Fruit fly (Drosophila melanogaster) whole organism, embryonic: Measurements from ENCODE around the gene CG15199.

Experiments used
- Aef1 ChIP-seq: fragments of 200-800 bp; sonication (Bioruptor generic); IDR thresholded peaks from 3 replicates; pipeline ENCODE4 v1.3.6; 2022; ENCODE audit warnings: missing biosample characterization, missing genetic modification characterization
- Antp ChIP-seq: fragments of 200-800 bp; sonication (Bioruptor generic); optimal IDR thresholded peaks from 3 replicates; lab custom pipeline; 2016; ENCODE audit warnings: missing biosample characterization, missing genetic modification characterization
- CG10147 ChIP-seq: fragments of 200-800 bp; sonication (Bioruptor generic); optimal IDR thresholded peaks from 2 replicates; lab custom pipeline; 2019; ENCODE audit warnings: missing biosample characterization, mild to moderate bottlenecking, missing genetic modification characterization, moderate library complexity
- CG10321 ChIP-seq: fragments of 200-800 bp; sonication (Bioruptor generic); IDR thresholded peaks from 2 replicates; pipeline ENCODE4 v1.3.6; 2022; ENCODE audit warnings: missing biosample characterization, missing genetic modification characterization
- CG13287 ChIP-seq: fragments of 200-800 bp; sonication (Bioruptor generic); IDR thresholded peaks from 2 replicates; pipeline ENCODE4 v1.3.6; 2022; ENCODE audit warnings: missing biosample characterization, missing genetic modification characterization; ENCODE audit not compliant: partially characterized antibody
- CG15011 ChIP-seq: fragments of 200-800 bp; sonication (Bioruptor generic); optimal IDR thresholded peaks from 3 replicates; lab custom pipeline; 2018; ENCODE audit warnings: missing biosample characterization, mild to moderate bottlenecking, missing genetic modification characterization
- CG15073 ChIP-seq: fragments of 200-800 bp; sonication (Bioruptor generic); optimal IDR thresholded peaks from 2 replicates; lab custom pipeline; 2016; ENCODE audit warnings: missing biosample characterization, missing genetic modification characterization
- CG17802 ChIP-seq: fragments of 200-800 bp; sonication (Bioruptor generic); optimal IDR thresholded peaks from 2 replicates; lab custom pipeline; 2018; ENCODE audit warnings: missing biosample characterization, mild to moderate bottlenecking, missing genetic modification characterization, moderate library complexity
- CG17829 ChIP-seq: fragments of 200-800 bp; optimal IDR thresholded peaks from 2 replicates; lab custom pipeline; 2019; ENCODE audit warnings: missing biosample characterization, mild to moderate bottlenecking, missing genetic modification characterization, moderate library complexity
- CG2712 ChIP-seq: fragments of 200-800 bp; optimal IDR thresholded peaks from 3 replicates; lab custom pipeline; 2019; ENCODE audit warnings: missing biosample characterization, mild to moderate bottlenecking, missing genetic modification characterization, moderate library complexity
- CG2889 ChIP-seq: fragments of 200-800 bp; sonication (Bioruptor generic); IDR thresholded peaks from 3 replicates; pipeline ENCODE4 v1.3.6; 2022; ENCODE audit warnings: missing biosample characterization, missing genetic modification characterization
- CG31365 ChIP-seq: fragments of 200-800 bp; sonication (Bioruptor generic); optimal IDR thresholded peaks from 2 replicates; lab custom pipeline; 2018; ENCODE audit warnings: missing biosample characterization, mild to moderate bottlenecking, missing genetic modification characterization
- CG3726 ChIP-seq: fragments of 200-800 bp; sonication (Bioruptor generic); IDR thresholded peaks from 3 replicates; pipeline ENCODE4, ENCODE4 v1.3.6; 2022; ENCODE audit warnings: missing biosample characterization, missing genetic modification characterization
- CG3847 ChIP-seq: fragments of 200-800 bp; sonication (Bioruptor generic); IDR thresholded peaks from 2 replicates; pipeline ENCODE4 v1.3.6; 2022; ENCODE audit warnings: missing biosample characterization, missing genetic modification characterization
- CG7357 ChIP-seq: fragments of 200-800 bp; sonication (Bioruptor generic); IDR thresholded peaks from 3 replicates; pipeline ENCODE4 v1.3.6; 2022; ENCODE audit warnings: missing biosample characterization, missing genetic modification characterization
- CG7556 ChIP-seq: fragments of 200-800 bp; sonication (Bioruptor generic); optimal IDR thresholded peaks from 2 replicates; lab custom pipeline; 2017; ENCODE audit warnings: missing biosample characterization, mild to moderate bottlenecking, missing genetic modification characterization
- CG7745 ChIP-seq: fragments of 200-800 bp; sonication (Bioruptor generic); optimal IDR thresholded peaks from 2 replicates; lab custom pipeline; 2018; ENCODE audit warnings: missing biosample characterization, mild to moderate bottlenecking, missing genetic modification characterization, moderate library complexity
- CG7928 ChIP-seq: fragments of 200-800 bp; sonication (Bioruptor generic); optimal IDR thresholded peaks from 2 replicates; lab custom pipeline; 2017; ENCODE audit warnings: missing biosample characterization, mild to moderate bottlenecking, missing genetic modification characterization
- CG8281 ChIP-seq: fragments of 200-800 bp; sonication (Bioruptor generic); optimal IDR thresholded peaks from 2 replicates; lab custom pipeline; 2018; ENCODE audit warnings: missing biosample characterization, mild to moderate bottlenecking, missing genetic modification characterization, moderate library complexity
- CG8290 ChIP-seq, 3 experiments: fragments of 200-800 bp; sonication (Bioruptor generic); optimal IDR thresholded peaks; 2 replicates each; lab custom pipeline; 2016 to 2019; ENCODE audit warnings: missing biosample characterization in 3 of 3, missing genetic modification characterization in 3 of 3, mild to moderate bottlenecking in 2 of 3, moderate library complexity in 1 of 3
- CG8924 ChIP-seq: fragments of 200-800 bp; optimal IDR thresholded peaks from 3 replicates; lab custom pipeline; 2019; ENCODE audit warnings: missing biosample characterization, mild to moderate bottlenecking, missing genetic modification characterization, moderate library complexity
- CkIIα-i1 ChIP-seq: fragments of 200-800 bp; sonication (Bioruptor generic); IDR thresholded peaks from 2 replicates; pipeline ENCODE4 v1.3.6; 2022; ENCODE audit warnings: missing biosample characterization, missing genetic modification characterization
- Dek ChIP-seq: fragments of 200-800 bp; sonication (Bioruptor generic); optimal IDR thresholded peaks from 3 replicates; lab custom pipeline; 2019; ENCODE audit warnings: missing biosample characterization, mild to moderate bottlenecking, missing genetic modification characterization, moderate library complexity
- Dfd ChIP-seq, 2 experiments: fragments of >200 bp; optimal IDR thresholded peaks; 2 replicates each; lab custom pipeline; 2017; ENCODE audit warnings: missing biosample characterization in 2 of 2, missing genetic modification characterization in 2 of 2
- Doc2 ChIP-seq: fragments of 200-800 bp; sonication (Bioruptor generic); IDR thresholded peaks from 2 replicates; pipeline ENCODE4 v1.3.6; 2022; ENCODE audit warnings: missing biosample characterization, missing genetic modification characterization
- E2f1 ChIP-seq: fragments of 200-800 bp; sonication (Bioruptor generic); IDR thresholded peaks from 2 replicates; pipeline ENCODE4 v1.3.6; 2022; ENCODE audit warnings: missing biosample characterization, missing genetic modification characterization
- Gug ChIP-seq: fragments of 200-800 bp; sonication (Bioruptor generic); IDR thresholded peaks from 4 replicates; pipeline ENCODE4 v1.3.6; 2022; ENCODE audit warnings: missing biosample characterization, missing genetic modification characterization
- MTF-1 ChIP-seq: fragments of 200-800 bp; sonication (Bioruptor generic); optimal IDR thresholded peaks from 2 replicates; lab custom pipeline; 2018; ENCODE audit warnings: missing biosample characterization, mild to moderate bottlenecking, missing genetic modification characterization, borderline replicate concordance
- Meics ChIP-seq: fragments of 200-800 bp; sonication (Bioruptor generic); optimal IDR thresholded peaks from 2 replicates; lab custom pipeline; 2017; ENCODE audit warnings: missing biosample characterization, mild to moderate bottlenecking, missing genetic modification characterization
- NK7.1 ChIP-seq: fragments of 200-800 bp; sonication (Bioruptor generic); optimal IDR thresholded peaks from 3 replicates; lab custom pipeline; 2016; ENCODE audit warnings: missing biosample characterization, missing genetic modification characterization
- Sry-δ ChIP-seq: fragments of 200-800 bp; sonication (Bioruptor generic); optimal IDR thresholded peaks from 2 replicates; lab custom pipeline; 2016; ENCODE audit warnings: missing biosample characterization, missing genetic modification characterization
- Ssrp ChIP-seq: fragments of 200-800 bp; sonication (Bioruptor generic); optimal IDR thresholded peaks from 2 replicates; lab custom pipeline; 2018; ENCODE audit warnings: missing biosample characterization, mild to moderate bottlenecking, missing genetic modification characterization, moderate library complexity
- Tbp ChIP-seq: fragments of >200 bp; optimal IDR thresholded peaks from 2 replicates; lab custom pipeline; 2018; ENCODE audit warnings: missing biosample characterization, missing genetic modification characterization
- Xbp1 ChIP-seq: fragments of 200-800 bp; sonication (Bioruptor generic); optimal IDR thresholded peaks from 3 replicates; lab custom pipeline; 2016; ENCODE audit warnings: missing biosample characterization, mild to moderate bottlenecking, missing genetic modification characterization
- ato ChIP-seq: fragments of 200-800 bp; sonication (Bioruptor generic); IDR thresholded peaks from 2 replicates; pipeline ENCODE4 v1.3.6; 2022; ENCODE audit warnings: missing biosample characterization, missing genetic modification characterization; ENCODE audit not compliant: partially characterized antibody
- br ChIP-seq: fragments of >200 bp; optimal IDR thresholded peaks from 2 replicates; lab custom pipeline; 2017
- bsh ChIP-seq, 2 experiments: fragments of 200-800 bp; sonication (Bioruptor generic); optimal IDR thresholded peaks; 2 replicates each; lab custom pipeline; 2017 to 2018; ENCODE audit warnings: mild to moderate bottlenecking in 2 of 2, missing biosample characterization in 2 of 2, missing genetic modification characterization in 2 of 2, moderate library complexity in 1 of 2
- ci ChIP-seq: fragments of 200-800 bp; sonication (Bioruptor generic); IDR thresholded peaks from 3 replicates; pipeline ENCODE4 v1.3.6; 2022; ENCODE audit warnings: missing biosample characterization, missing genetic modification characterization
- crol ChIP-seq: fragments of 200-800 bp; sonication (Bioruptor generic); IDR thresholded peaks from 2 replicates; pipeline ENCODE4 v1.3.6; 2022; ENCODE audit warnings: missing biosample characterization, missing genetic modification characterization
- dati ChIP-seq: fragments of 200-800 bp; sonication (Bioruptor generic); IDR thresholded peaks from 2 replicates; pipeline ENCODE4 v1.3.6; 2022; ENCODE audit warnings: missing biosample characterization, missing genetic modification characterization
- jing ChIP-seq: fragments of 200-800 bp; sonication (Bioruptor generic); optimal IDR thresholded peaks from 2 replicates; lab custom pipeline; 2018; ENCODE audit warnings: missing biosample characterization, mild to moderate bottlenecking, missing genetic modification characterization
- maf-S ChIP-seq: fragments of 200-800 bp; sonication (Bioruptor generic); optimal IDR thresholded peaks from 2 replicates; lab custom pipeline; 2016; ENCODE audit warnings: missing biosample characterization, missing genetic modification characterization
- otp ChIP-seq: fragments of 200-800 bp; sonication (Bioruptor generic); IDR thresholded peaks from 3 replicates; pipeline ENCODE4, ENCODE4 v1.3.6; 2022; ENCODE audit warnings: missing biosample characterization, missing genetic modification characterization
- peb ChIP-seq: fragments of 200-800 bp; sonication (Bioruptor generic); IDR thresholded peaks from 2 replicates; pipeline ENCODE4 v1.3.6; 2022; ENCODE audit warnings: missing biosample characterization, missing genetic modification characterization
- run ChIP-seq: fragments of 200-800 bp; sonication (Bioruptor generic); optimal IDR thresholded peaks from 3 replicates; lab custom pipeline; 2018; ENCODE audit warnings: missing biosample characterization, mild to moderate bottlenecking, missing genetic modification characterization
- toy ChIP-seq: fragments of 200-800 bp; sonication (Bioruptor generic); IDR thresholded peaks from 2 replicates; pipeline ENCODE4 v1.3.6; 2022; ENCODE audit warnings: missing biosample characterization, missing genetic modification characterization
- tup ChIP-seq: fragments of 200-800 bp; sonication (Bioruptor generic); optimal IDR thresholded peaks from 2 replicates; lab custom pipeline; 2016; ENCODE audit warnings: missing biosample characterization, mild to moderate bottlenecking, missing genetic modification characterization, moderate library complexity
- unpg ChIP-seq: fragments of 200-800 bp; sonication (Bioruptor generic); optimal IDR thresholded peaks from 3 replicates; lab custom pipeline; 2018; ENCODE audit warnings: missing biosample characterization, mild to moderate bottlenecking, missing genetic modification characterization, moderate library complexity
- yki ChIP-seq: fragments of >200 bp; optimal IDR thresholded peaks from 3 replicates; lab custom pipeline; 2018
- zen2 ChIP-seq: fragments of 200-800 bp; sonication (Bioruptor generic); IDR thresholded peaks from 3 replicates; pipeline ENCODE4 v1.3.6; 2022; ENCODE audit warnings: missing biosample characterization, missing genetic modification characterization; ENCODE audit not compliant: partially characterized antibody

Gene CG15199

DNA sequence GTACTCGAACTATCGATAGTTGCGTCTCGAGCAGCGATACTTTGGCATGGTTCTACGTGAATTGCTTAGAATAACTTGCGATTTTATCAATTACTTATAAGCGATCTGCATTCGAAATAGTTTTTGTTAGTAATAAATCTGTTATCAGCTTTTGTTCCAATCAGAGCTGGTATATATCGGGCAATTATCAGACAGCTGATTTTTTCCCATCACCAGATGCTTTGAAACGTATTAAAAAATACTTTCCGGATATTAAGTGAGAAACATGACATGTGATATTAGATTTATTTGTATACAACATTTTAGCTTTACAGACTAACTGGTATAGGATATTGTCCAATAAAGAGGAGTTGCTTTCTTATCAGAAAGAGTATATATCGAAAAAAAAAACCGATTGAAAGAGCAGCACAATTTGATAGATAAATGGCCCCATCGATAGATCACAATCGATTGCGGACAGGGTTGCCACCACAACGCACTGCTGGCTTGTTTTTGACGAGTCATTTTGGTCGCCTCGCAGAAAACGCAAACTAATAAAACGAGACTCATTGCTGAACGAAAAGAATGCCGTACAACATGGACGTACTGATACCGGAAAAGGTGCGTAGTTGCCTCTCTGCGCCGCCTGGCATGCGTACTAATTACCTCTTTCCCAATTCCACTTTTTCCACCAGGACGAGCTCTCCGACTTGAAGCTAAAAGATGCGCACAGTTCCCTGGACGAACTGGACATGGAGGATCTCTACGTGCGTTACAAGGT is 16.7 kb downstream of the CG15199 start, which contains the start of gene Rpt3 (continued):
- TF ChIP-seq ci (GFP tag; lab: Robert Waterston, UW) (no peak), CG17802 (tag; lab: Kevin White, UChicago) (no peak), Dfd (GFP tag; optimal IDR thresholded peaks at IDR 0.05; lab: Kevin White, UChicago) (no peak), bsh (GFP tag; optimal IDR thresholded peaks at IDR 0.05; lab: Kevin White, UChicago) (no peak), CG3847 (no peak), Dek (tag; lab: Kevin White, UChicago) (no peak), unpg (GFP tag; lab: Kevin White, UChicago) (no peak), jing (GFP tag; lab: Kevin White, UChicago) (no peak), br (lab: Kevin White, UChicago) (no peak), NK7.1 (GFP tag; lab: Kevin White, UChicago) (no peak), CG7745 (tag; lab: Kevin White, UChicago) (no peak), CG8290 (GFP tag; optimal IDR thresholded peaks at IDR 0.05; lab: Kevin White, UChicago) (peak; percentile 63), CG8290 (tag; optimal IDR thresholded peaks at IDR 0.05; lab: Kevin White, UChicago) (peak in 1 of 2 experiments; percentile 7), Gug (GFP tag; lab: Robert Waterston, UW) (no peak), Xbp1 (GFP tag; lab: Kevin White, UChicago) (no peak), CG8924 (tag; lab: Kevin White, UChicago) (no peak), Aef1 (0 out of 3 replicates have a peak, but pooled peaks have one; percentile 12), peb (GFP tag; lab: Robert Waterston, UW) (no peak), yki (lab: Kevin White, UChicago) (no peak), E2f1 (no peak), tup (GFP tag; lab: Kevin White, UChicago) (no peak), CG10147 (GFP tag; lab: Kevin White, UChicago) (no peak), Doc2 (GFP tag; lab: Robert Waterston, UW) (no peak), CG31365 (tag; lab: Kevin White, UChicago) (no peak), run (tag; lab: Kevin White, UChicago) (no peak), MTF-1 (GFP tag; lab: Kevin White, UChicago) (no peak), crol (GFP tag; lab: Robert Waterston, UW) (no peak), CG7928 (GFP tag; lab: Kevin White, UChicago) (no peak), maf-S (no peak), zen2 (GFP tag; lab: Robert Waterston, UW) (peak; percentile 68; the same call in 1 of the 3 replicates), CG3726 (GFP tag; lab: Robert Waterston, UW) (no peak), CG17829 (tag; lab: Kevin White, UChicago) (no peak), CG8281 (tag; lab: Kevin White, UChicago) (no peak), CG7357 (GFP tag; lab: Robert Waterston, UW) (no peak), Sry-δ (GFP tag; lab: Kevin White, UChicago) (peak; percentile 90), CG10321 (GFP tag; lab: Robert Waterston, UW) (no peak), CG2889 (GFP tag; lab: Robert Waterston, UW) (no peak), dati (no peak), CG15073 (no peak), CG13287 (peak; percentile 78), otp (GFP tag; lab: Robert Waterston, UW) (no peak), CkIIα-i1 (GFP tag; lab: Robert Waterston, UW) (no peak), Meics (no peak), ato (peak; percentile 43; the same call in 1 of the 2 replicates), CG15011 (GFP tag; lab: Kevin White, UChicago) (no peak), CG7556 (GFP tag; lab: Kevin White, UChicago) (no peak), CG2712 (tag; lab: Kevin White, UChicago) (peak; percentile 34), Ssrp (tag; lab: Kevin White, UChicago) (no peak), Tbp (GFP tag; lab: Kevin White, UChicago) (no peak), toy (GFP tag; lab: Robert Waterston, UW) (no peak), Antp (GFP tag; lab: Kevin White, UChicago) (no peak)
